Worm (Caenorhabditis elegans) whole organism, L4 larva: Measurements from ENCODE around the gene nspa-9.

ENCODE experiments used
- R02D3.7 ChIP-seq: fragments of 150-350 bp; sonication (generic microtip); optimal IDR thresholded peaks from 3 replicates; lab custom pipeline; 2014; ENCODE audit warnings: missing biosample characterization, missing genetic modification characterization
- Y48G9A.11 ChIP-seq: fragments of 200-800 bp; sonication (Bioruptor generic); IDR thresholded peaks from 2 replicates; pipeline ENCODE4 v1.3.6; 2022; ENCODE audit warnings: missing genetic modification reagents, missing genetic modification characterization, missing compliant biosample characterization
- ceh-44 ChIP-seq: fragments of 200-800 bp; sonication (Bioruptor generic); IDR thresholded peaks from 2 replicates; pipeline ENCODE4 v1.3.6; 2022; ENCODE audit warnings: missing genetic modification reagents, missing genetic modification characterization, missing compliant biosample characterization
- ces-1 ChIP-seq: fragments of 150-350 bp; sonication (generic microtip); optimal IDR thresholded peaks from 4 replicates; lab custom pipeline; 2014; ENCODE audit warnings: missing biosample characterization, missing genetic modification reagents, missing genetic modification characterization
- fos-1 ChIP-seq: fragments of 150-350 bp; optimal IDR thresholded peaks from 2 replicates; lab custom pipeline; 2014; ENCODE audit warnings: missing biosample characterization, missing genetic modification characterization
- mdl-1 ChIP-seq, 2 experiments: fragments of 150-350 bp in 1 of 2; sonication (generic microtip) in 1 of 2; optimal IDR thresholded peaks; 2 replicates each; lab custom pipeline; 2014 to 2017; ENCODE audit warnings: missing biosample characterization in 2 of 2, missing genetic modification characterization in 2 of 2
- nhr-25 ChIP-seq: sonication (generic microtip); optimal IDR thresholded peaks from 2 replicates; lab custom pipeline; 2017; ENCODE audit warnings: missing genetic modification characterization, mild to moderate bottlenecking, missing compliant biosample characterization, antibody characterized with exemption, moderate library complexity, borderline replicate concordance; ENCODE audit not compliant: insufficient read depth
- pha-4 ChIP-seq, 2 experiments: fragments of 150-350 bp in 1 of 2; fragments of 200-800 bp in 1 of 2; sonication (Bioruptor generic) in 1 of 2; IDR thresholded peaks in 1 of 2; optimal IDR thresholded peaks in 1 of 2; 2 replicates each; pipeline versions ENCODE4 v1.3.6 to Lab custom; 2014 to 2022; ENCODE audit warnings: missing genetic modification characterization in 2 of 2, missing genetic modification reagents in 2 of 2, missing biosample characterization in 1 of 2, missing compliant biosample characterization in 1 of 2
- unc-130 ChIP-seq: sonication (generic microtip); optimal IDR thresholded peaks from 2 replicates; lab custom pipeline; 2016; ENCODE audit warnings: missing genetic modification reagents, missing genetic modification characterization, missing compliant biosample characterization
- unc-62 ChIP-seq, 3 experiments: fragments of 150-350 bp in 1 of 3; sonication (generic microtip); optimal IDR thresholded peaks in 2 of 3; peaks in 1 of 3; 1 replicate in 1 of 3; 2 replicates in 2 of 3; lab custom pipeline; 2014 to 2017; ENCODE audit warnings: missing biosample characterization in 3 of 3, missing genetic modification characterization in 3 of 3, missing genetic modification reagents in 3 of 3, missing genotype in 1 of 3
- ztf-11 ChIP-seq: fragments of 150-350 bp; optimal IDR thresholded peaks from 2 replicates; lab custom pipeline; 2014; ENCODE audit warnings: missing biosample characterization, missing genetic modification characterization

- TF ChIP-seq R02D3.7 (no peak), ces-1 (no peak), mdl-1 (tag; optimal IDR thresholded peaks at IDR 0.05; lab: Kevin White, UChicago) (no peak), ceh-44 (no peak), unc-130 (GFP tag; lab: Kevin White, UChicago) (no peak), pha-4 (GFP tag; IDR thresholded peaks at IDR 0.05; lab: Robert Waterston, UW) (no peak), pha-4 (tag; optimal IDR thresholded peaks at IDR 0.05; lab: Kevin White, UChicago) (no peak), ztf-11 (no peak), unc-62 (GFP tag; optimal IDR thresholded peaks at IDR 0.05 in 1 of 2; lab: Kevin White, UChicago) (no peak), unc-62 (tag; optimal IDR thresholded peaks at IDR 0.05; lab: Kevin White, UChicago) (no peak), Y48G9A.11 (GFP tag; lab: Robert Waterston, UW) (no peak), nhr-25 (tag; lab: Kevin White, UChicago) (no peak), fos-1 (no peak)
These were observed 20.1 kb upstream of the nspa-9 start for ce11 chrX:11718751-11719150.
